Fruit fly (Drosophila melanogaster): Measurements from ENCODE around the gene raskol.
A peak's percentile ranks its signal among the peaks of the same experiment; 100 is the strongest.

The raskol gene

dm6 chrX:17682745-17683505 lies 27.0 kb upstream of the raskol start (continued):
- TF ChIP-seq Dll (GFP tag; IDR thresholded peaks at IDR 0.05; ENCODE audit: partially characterized antibody) (no peak), CG2199 (GFP tag; IDR thresholded peaks at IDR 0.05) (0 out of 3 replicates have a peak, but pooled peaks have one; percentile 50), D19B (GFP tag; optimal IDR thresholded peaks at IDR 0.05) (peak; percentile 3), br (optimal IDR thresholded peaks at IDR 0.05) (no peak), Camta (GFP tag; optimal IDR thresholded peaks at IDR 0.05) (peak; percentile 26), CG4360 (GFP tag; IDR thresholded peaks at IDR 0.05) (peak; percentile 57), pnt (GFP tag; optimal IDR thresholded peaks at IDR 0.05) (peak; percentile 28), CG1024 (GFP tag; IDR thresholded peaks at IDR 0.05) (peak; percentile 77), CG1832 (GFP tag; optimal IDR thresholded peaks at IDR 0.05) (no peak), CG10209 (GFP tag; optimal IDR thresholded peaks at IDR 0.05) (peak; percentile 39), slbo (GFP tag; IDR thresholded peaks at IDR 0.05) (peak; percentile 73), tap (tag; optimal IDR thresholded peaks at IDR 0.05) (peak; percentile 40), CG12104 (GFP tag; optimal IDR thresholded peaks at IDR 0.05) (peak; percentile 52), btn (GFP tag; optimal IDR thresholded peaks at IDR 0.05) (no peak), CG2712 (tag; optimal IDR thresholded peaks at IDR 0.05) (peak; percentile 65), CG4404 (GFP tag; IDR thresholded peaks at IDR 0.05) (no peak), sc (optimal IDR thresholded peaks at IDR 0.05) (no peak), sc (GFP tag; optimal IDR thresholded peaks at IDR 0.05) (no peak), Hr39 (optimal IDR thresholded peaks at IDR 0.05) (no peak), CG7839 (tag; optimal IDR thresholded peaks at IDR 0.05) (peak; percentile 66), Sox100B (GFP tag; optimal IDR thresholded peaks at IDR 0.05) (peak; percentile 65), CG9932 (GFP tag; IDR thresholded peaks at IDR 0.05) (peak; percentile 40; the same call in 1 of the 2 replicates), fd64A (GFP tag; optimal IDR thresholded peaks at IDR 0.05) (no peak), CG1603 (tag; optimal IDR thresholded peaks at IDR 0.05) (no peak), CG17568 (GFP tag; optimal IDR thresholded peaks at IDR 0.05) (peak; percentile 30), mam (GFP tag; optimal IDR thresholded peaks at IDR 0.05) (peak; percentile 16), lab (GFP tag; optimal IDR thresholded peaks at IDR 0.05) (peak; percentile 68), cas (GFP tag; IDR thresholded peaks at IDR 0.05) (no peak), CG14667 (GFP tag; IDR thresholded peaks at IDR 0.05) (peak; percentile 81), zen (tag; optimal IDR thresholded peaks at IDR 0.05) (no peak), CG13123 (GFP tag; optimal IDR thresholded peaks at IDR 0.05) (no peak), Ptx1 (GFP tag; IDR thresholded peaks at IDR 0.05) (peak; percentile 89), pita (GFP tag; optimal IDR thresholded peaks at IDR 0.05) (no peak), Lpt (GFP tag; optimal IDR thresholded peaks at IDR 0.05) (no peak), CG8388 (GFP tag; optimal IDR thresholded peaks at IDR 0.05) (peak; percentile 46), al (GFP tag; IDR thresholded peaks at IDR 0.05) (0 out of 2 replicates have a peak, but pooled peaks have one; percentile 22), tna (GFP tag; IDR thresholded peaks at IDR 0.05; ENCODE audit: partially characterized antibody) (no peak), ewg (GFP tag; optimal IDR thresholded peaks at IDR 0.05) (peak; percentile 47), Rx (GFP tag; IDR thresholded peaks at IDR 0.05) (peak; percentile 75), Mes4 (GFP tag; optimal IDR thresholded peaks at IDR 0.05) (no peak), NfI (GFP tag; optimal IDR thresholded peaks at IDR 0.05) (peak; percentile 45), chinmo (GFP tag; IDR thresholded peaks at IDR 0.05; ENCODE audit: partially characterized antibody) (peak; percentile 61; the same call in 1 of the 4 replicates), CG15073 (GFP tag; optimal IDR thresholded peaks at IDR 0.05) (no peak), CG6683 (GFP tag; optimal IDR thresholded peaks at IDR 0.05) (peak; percentile 16), ATbp (GFP tag; optimal IDR thresholded peaks at IDR 0.05) (peak; percentile 70), pros (GFP tag; optimal IDR thresholded peaks at IDR 0.05) (no peak), CG6765 (GFP tag; optimal IDR thresholded peaks at IDR 0.05) (no peak), Chrac-16 (GFP tag; optimal IDR thresholded peaks at IDR 0.05) (peak; percentile 31), CG6254 (GFP tag; optimal IDR thresholded peaks at IDR 0.05) (peak; percentile 50), shn (GFP tag; optimal IDR thresholded peaks at IDR 0.05) (no peak)
